Fruit fly (Drosophila melanogaster): Measurements from ENCODE around the gene Nprl2.

Nprl2 gene

DNA sequence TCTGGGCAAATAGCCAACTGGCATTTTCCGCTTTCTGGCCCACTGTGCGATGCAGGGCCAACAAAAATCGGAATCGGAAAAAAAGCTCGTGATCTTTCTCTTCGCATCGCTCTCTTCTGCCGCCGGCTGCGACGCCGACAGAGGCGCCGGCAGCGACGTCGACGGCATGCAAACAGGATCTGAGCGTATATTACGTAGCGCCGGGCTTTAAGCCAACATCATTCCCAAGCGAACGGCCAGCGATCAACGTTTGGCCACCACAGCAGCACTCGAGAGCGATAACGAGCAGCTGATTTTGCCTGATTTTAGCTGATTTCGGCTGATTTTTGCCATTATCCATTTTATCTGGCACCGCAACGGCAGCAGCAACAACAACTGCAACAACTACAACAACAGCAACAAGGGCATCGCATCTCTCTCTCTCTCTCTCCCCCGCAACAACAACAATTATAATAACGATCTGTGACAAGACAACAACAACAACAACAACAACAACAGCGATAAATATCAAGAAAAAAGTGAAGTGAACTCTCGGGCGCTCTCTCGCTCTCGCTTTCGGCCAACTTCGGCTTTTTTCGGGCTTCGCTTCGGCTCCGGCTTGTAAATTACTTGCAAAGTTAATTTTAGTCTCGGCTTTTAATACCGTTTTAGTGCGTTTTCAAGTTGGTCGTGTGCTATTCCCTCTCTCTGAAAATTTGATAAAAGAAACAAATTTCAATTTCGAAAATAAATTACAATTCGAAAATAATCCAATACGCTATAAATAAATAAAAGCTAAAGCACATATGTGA, 29.0 kb upstream of the Nprl2 start, which contains the start of gene CG4928 (continued):
- TF ChIP-seq slbo (GFP tag; IDR thresholded peaks at IDR 0.05) (peak; percentile 45; the same call in 1 of the 2 replicates), Neu2 (GFP tag; optimal IDR thresholded peaks at IDR 0.05; ENCODE audit: borderline replicate concordance) (no peak), chinmo (GFP tag; IDR thresholded peaks at IDR 0.05; ENCODE audit: partially characterized antibody) (peak; percentile 94; the same call in 3 of the 4 replicates), pfk (GFP tag; optimal IDR thresholded peaks at IDR 0.05) (no peak), Lpt (GFP tag; optimal IDR thresholded peaks at IDR 0.05) (no peak), grn (GFP tag; optimal IDR thresholded peaks at IDR 0.05) (peak; percentile 45), CG1529 (GFP tag; optimal IDR thresholded peaks at IDR 0.05) (no peak), CG9437 (GFP tag; optimal IDR thresholded peaks at IDR 0.05) (no peak), CG3163 (GFP tag; optimal IDR thresholded peaks at IDR 0.05) (peak; percentile 14), so (GFP tag; IDR thresholded peaks at IDR 0.05) (0 out of 3 replicates have a peak, but pooled peaks have one; percentile 22), Deaf1 (tag; optimal IDR thresholded peaks at IDR 0.05) (peak; percentile 96), C15 (GFP tag; IDR thresholded peaks at IDR 0.05) (no peak), Adf1 (GFP tag; IDR thresholded peaks at IDR 0.05) (peak; percentile 89), klu (GFP tag; IDR thresholded peaks at IDR 0.05) (0 out of 2 replicates have a peak, but pooled peaks have one; percentile 20), disco-r (GFP tag; optimal IDR thresholded peaks at IDR 0.05) (no peak), Sox100B (GFP tag; optimal IDR thresholded peaks at IDR 0.05) (no peak), abd-A (tag; optimal IDR thresholded peaks at IDR 0.05) (peak; percentile 75), danr (GFP tag; IDR thresholded peaks at IDR 0.05) (no peak), nmo (GFP tag; optimal IDR thresholded peaks at IDR 0.05) (no peak), Awh (GFP tag; IDR thresholded peaks at IDR 0.05) (0 out of 2 replicates have a peak, but pooled peaks have one; percentile 19), CG12659 (GFP tag; optimal IDR thresholded peaks at IDR 0.05) (no peak), CG13894 (tag; optimal IDR thresholded peaks at IDR 0.05) (peak; percentile 46), BtbVII (GFP tag; optimal IDR thresholded peaks at IDR 0.05) (no peak), al (GFP tag; IDR thresholded peaks at IDR 0.05) (no peak), CG4360 (GFP tag; IDR thresholded peaks at IDR 0.05) (peak; percentile 84), CG32532 (GFP tag; IDR thresholded peaks at IDR 0.05) (0 out of 2 replicates have a peak, but pooled peaks have one; percentile 19), CG8765 (GFP tag; IDR thresholded peaks at IDR 0.05) (no peak), CG42726 (GFP tag; IDR thresholded peaks at IDR 0.05; ENCODE audit: partially characterized antibody) (no peak), CG7987 (GFP tag; optimal IDR thresholded peaks at IDR 0.05) (no peak), Aef1 (GFP tag; IDR thresholded peaks at IDR 0.05) (0 out of 3 replicates have a peak, but pooled peaks have one; percentile 18), amos (GFP tag; IDR thresholded peaks at IDR 0.05; ENCODE audit: partially characterized antibody) (no peak), odd (GFP tag; optimal IDR thresholded peaks at IDR 0.05) (no peak), CG9932 (GFP tag; IDR thresholded peaks at IDR 0.05) (0 out of 2 replicates have a peak, but pooled peaks have one; percentile 29), CG2875 (GFP tag; optimal IDR thresholded peaks at IDR 0.05) (no peak), pum (GFP tag; optimal IDR thresholded peaks at IDR 0.05) (no peak), zf30C (GFP tag; optimal IDR thresholded peaks at IDR 0.05) (no peak), CG11398 (GFP tag; optimal IDR thresholded peaks at IDR 0.05) (no peak), Sox102F (GFP tag; optimal IDR thresholded peaks at IDR 0.05) (no peak), HmgZ (tag; optimal IDR thresholded peaks at IDR 0.05) (no peak), Side (GFP tag; optimal IDR thresholded peaks at IDR 0.05) (no peak), wek (GFP tag; optimal IDR thresholded peaks at IDR 0.05) (no peak), hth (optimal IDR thresholded peaks at IDR 0.05) (no peak), CG4707 (GFP tag; optimal IDR thresholded peaks at IDR 0.05) (peak; percentile 19), CG4730 (GFP tag; IDR thresholded peaks at IDR 0.05) (no peak)
